Fruit fly (Drosophila melanogaster) whole organism, embryonic: ENCODE measurements around the gene CG46507.
"Not testable (repeated sequence)": the region's sequence is repeated elsewhere in the genome, so short reads cannot be mapped to it uniquely, and the experiment has no call there.

Experiments
- CG10366 ChIP-seq: fragments of 200-800 bp; sonication (Bioruptor generic); IDR thresholded peaks from 2 replicates; pipeline ENCODE4 v1.3.6; 2022; ENCODE audit warnings: missing biosample characterization, missing genetic modification characterization
- CG10959 ChIP-seq: fragments of 200-800 bp; sonication (Bioruptor generic); IDR thresholded peaks from 2 replicates; pipeline ENCODE4 v1.3.6; 2022; ENCODE audit warnings: missing biosample characterization, missing genetic modification characterization
- CG11085 ChIP-seq: fragments of 200-800 bp; sonication (Bioruptor generic); IDR thresholded peaks from 2 replicates; pipeline ENCODE4 v1.3.6; 2022; ENCODE audit warnings: missing biosample characterization, missing genetic modification characterization
- CG12104 ChIP-seq: fragments of 200-800 bp; sonication (Bioruptor generic); optimal IDR thresholded peaks from 3 replicates; lab custom pipeline; 2016; ENCODE audit warnings: missing biosample characterization, missing genetic modification characterization
- CG13894 ChIP-seq: fragments of 200-800 bp; sonication (Bioruptor generic); optimal IDR thresholded peaks from 3 replicates; lab custom pipeline; 2018; ENCODE audit warnings: missing biosample characterization, mild to moderate bottlenecking, missing genetic modification characterization, moderate library complexity
- CG14441 ChIP-seq: fragments of 200-800 bp; sonication (Bioruptor generic); IDR thresholded peaks from 2 replicates; pipeline ENCODE4 v1.3.6; 2022; ENCODE audit warnings: missing biosample characterization, missing genetic modification characterization
- CG14710 ChIP-seq: fragments of 200-800 bp; sonication (Bioruptor generic); optimal IDR thresholded peaks from 3 replicates; lab custom pipeline; 2019; ENCODE audit warnings: missing biosample characterization, mild to moderate bottlenecking, missing genetic modification characterization, moderate library complexity
- CG16815 ChIP-seq: fragments of 200-800 bp; sonication (Bioruptor generic); optimal IDR thresholded peaks from 3 replicates; lab custom pipeline; 2017; ENCODE audit warnings: missing biosample characterization, mild to moderate bottlenecking, missing genetic modification characterization
- CG2120 ChIP-seq: fragments of 200-800 bp; sonication (Bioruptor generic); optimal IDR thresholded peaks from 3 replicates; lab custom pipeline; 2016; ENCODE audit warnings: missing biosample characterization, missing genetic modification characterization
- CG6791 ChIP-seq: fragments of 200-800 bp; sonication (Bioruptor generic); IDR thresholded peaks from 3 replicates; pipeline ENCODE4 v1.3.6; 2022; ENCODE audit warnings: missing biosample characterization, missing genetic modification characterization; ENCODE audit not compliant: partially characterized antibody
- CG8924 ChIP-seq: fragments of 200-800 bp; optimal IDR thresholded peaks from 3 replicates; lab custom pipeline; 2019; ENCODE audit warnings: missing biosample characterization, mild to moderate bottlenecking, missing genetic modification characterization, moderate library complexity
- Eip74EF ChIP-seq, 2 experiments: fragments of 200-800 bp in 1 of 2; fragments of >200 bp in 1 of 2; sonication (Bioruptor generic) in 1 of 2; optimal IDR thresholded peaks; 2 replicates each; lab custom pipeline; 2017 to 2019; ENCODE audit warnings: missing biosample characterization in 2 of 2, missing genetic modification characterization in 2 of 2, mild to moderate bottlenecking in 1 of 2, moderate library complexity in 1 of 2
- Gsc ChIP-seq: fragments of 200-800 bp; sonication (Bioruptor generic); IDR thresholded peaks from 2 replicates; pipeline ENCODE4 v1.3.6; 2022; ENCODE audit warnings: missing biosample characterization, missing genetic modification characterization
- Hmx ChIP-seq: fragments of 200-800 bp; sonication (Bioruptor generic); optimal IDR thresholded peaks from 2 replicates; lab custom pipeline; 2016; ENCODE audit warnings: missing biosample characterization, missing genetic modification characterization
- Lim3 ChIP-seq: fragments of 200-800 bp; sonication (Bioruptor generic); IDR thresholded peaks from 2 replicates; pipeline ENCODE4 v1.3.6; 2022; ENCODE audit warnings: missing biosample characterization, missing genetic modification characterization
- MBD-R2 ChIP-seq: fragments of 200-800 bp; sonication (Bioruptor generic); IDR thresholded peaks from 2 replicates; pipeline ENCODE4 v1.3.6; 2022; ENCODE audit warnings: missing biosample characterization, missing genetic modification characterization
- Mrtf ChIP-seq: fragments of 200-800 bp; sonication (Bioruptor generic); IDR thresholded peaks from 3 replicates; pipeline ENCODE4 v1.3.6; 2022; ENCODE audit warnings: missing biosample characterization, missing genetic modification characterization
- Sin3A ChIP-seq: fragments of >200 bp; optimal IDR thresholded peaks from 2 replicates; lab custom pipeline; 2018
- ash1 ChIP-seq: fragments of 200-800 bp; sonication (Bioruptor generic); optimal IDR thresholded peaks from 2 replicates; lab custom pipeline; 2018; ENCODE audit warnings: missing biosample characterization, mild to moderate bottlenecking, missing genetic modification characterization
- bigmax ChIP-seq: fragments of 200-800 bp; sonication (Bioruptor generic); optimal IDR thresholded peaks from 2 replicates; lab custom pipeline; 2018; ENCODE audit warnings: missing biosample characterization, mild to moderate bottlenecking, missing genetic modification characterization
- croc ChIP-seq: fragments of 200-800 bp; sonication (Bioruptor generic); conservative IDR thresholded peaks from 3 replicates; pipeline ENCODE4 v1.3.6; 2022; ENCODE audit warnings: missing biosample characterization, missing genetic modification characterization
- exex ChIP-seq: fragments of 200-800 bp; sonication (Bioruptor generic); optimal IDR thresholded peaks from 4 replicates; lab custom pipeline; 2018; ENCODE audit warnings: missing biosample characterization, mild to moderate bottlenecking, missing genetic modification characterization, moderate library complexity
- ind ChIP-seq: fragments of 200-800 bp; sonication (Bioruptor generic); optimal IDR thresholded peaks from 3 replicates; lab custom pipeline; 2016; ENCODE audit warnings: missing biosample characterization, missing genetic modification characterization
- jigr1 ChIP-seq: fragments of 200-800 bp; sonication (Bioruptor generic); IDR thresholded peaks from 3 replicates; pipeline ENCODE4 v1.3.6; 2022; ENCODE audit warnings: missing biosample characterization, missing genetic modification characterization
- maf-S ChIP-seq: fragments of 200-800 bp; sonication (Bioruptor generic); optimal IDR thresholded peaks from 2 replicates; lab custom pipeline; 2016; ENCODE audit warnings: missing biosample characterization, missing genetic modification characterization
- nerfin-2 ChIP-seq: fragments of 200-800 bp; sonication (Bioruptor generic); IDR thresholded peaks from 2 replicates; pipeline ENCODE4 v1.3.6; 2022; ENCODE audit warnings: missing biosample characterization, missing genetic modification characterization; ENCODE audit not compliant: partially characterized antibody
- row ChIP-seq: fragments of 200-800 bp; sonication (Bioruptor generic); IDR thresholded peaks from 3 replicates; pipeline ENCODE4 v1.3.6; 2022; ENCODE audit warnings: missing biosample characterization, missing genetic modification characterization

Gene CG46507

dm6 chrX:22162623-22163022 lies at the start of gene CG46507:
CG46507 (plus strand) TSS chrX:22162923.
- not testable (repeated sequence) for TF ChIP-seq Eip74EF (GFP tag; optimal IDR thresholded peaks at IDR 0.05; lab: Kevin White, UChicago); croc; row (GFP tag; lab: Robert Waterston, UW)
- TF ChIP-seq, all 482 proteins: peak for 0; not testable (repeated sequence) for 482

dm6 chrX:22142758-22143157 lies 20.0 kb upstream of the CG46507 start, which contains the start of gene CG40813:
CG40813 (plus strand) TSS chrX:22143058.
- TF ChIP-seq bigmax (GFP tag; lab: Kevin White, UChicago); CG8924 (tag; lab: Kevin White, UChicago); maf-S: not testable (repeated sequence)

dm6 chrX:22147489-22147888 lies 15.2 kb upstream of the CG46507 start, which contains the start of gene CG46504:
CG46504 (plus strand) TSS chrX:22147789.
- not testable (repeated sequence) for TF ChIP-seq CG2120 (GFP tag; lab: Kevin White, UChicago); nerfin-2 (GFP tag; lab: Robert Waterston, UW); Gsc

dm6 chrX:22152542-22152941 lies 10.2 kb upstream of the CG46507 start, which contains the start of gene CG46505:
CG46505 (plus strand) TSS chrX:22152842.
- TF ChIP-seq Mrtf (GFP tag; lab: Robert Waterston, UW); CG14441 (GFP tag; lab: Robert Waterston, UW); Sin3A: not testable (repeated sequence)

- not testable (repeated sequence) for TF ChIP-seq CG16815 (GFP tag; lab: Kevin White, UChicago); Hmx (GFP tag; lab: Kevin White, UChicago); CG14710 (tag; lab: Kevin White, UChicago)
Observed at dm6 chrX:22157587-22157986, 5.1 kb upstream of the CG46507 start, which contains the start of gene CG46506. CG46506 (plus strand) TSS chrX:22157887.

- TF ChIP-seq exex (tag; lab: Kevin White, UChicago); CG12104 (GFP tag; lab: Kevin White, UChicago); jigr1: not testable (repeated sequence)
Observed at dm6 chrX:22167355-22167754, 4.6 kb downstream of the CG46507 start, which contains the start of gene CG46508. CG46508 (plus strand) TSS chrX:22167655.

- not testable (repeated sequence) for TF ChIP-seq Lim3 (GFP tag; lab: Robert Waterston, UW); ash1 (GFP tag; lab: Kevin White, UChicago); CG11085
Observed at dm6 chrX:22172341-22172740, 9.6 kb downstream of the CG46507 start, which contains the start of gene CG46509. CG46509 (plus strand) TSS chrX:22172641.

- not testable (repeated sequence) for TF ChIP-seq CG13894 (tag; lab: Kevin White, UChicago); MBD-R2; CG10366 (GFP tag; lab: Robert Waterston, UW)
Observed at dm6 chrX:22177205-22177604, 14.5 kb downstream of the CG46507 start, which contains the start of gene CG46510. CG46510 (plus strand) TSS chrX:22177505.

- not testable (repeated sequence) for TF ChIP-seq ind (GFP tag; lab: Kevin White, UChicago); CG6791; CG10959 (GFP tag; lab: Robert Waterston, UW)
Observed at dm6 chrX:22182193-22182592, 19.5 kb downstream of the CG46507 start, which contains the start of gene CG46511. CG46511 (plus strand) TSS chrX:22182493.
